Fruit fly (Drosophila melanogaster): ENCODE data around the gene Hsp26.

Gene Hsp26

DNA sequence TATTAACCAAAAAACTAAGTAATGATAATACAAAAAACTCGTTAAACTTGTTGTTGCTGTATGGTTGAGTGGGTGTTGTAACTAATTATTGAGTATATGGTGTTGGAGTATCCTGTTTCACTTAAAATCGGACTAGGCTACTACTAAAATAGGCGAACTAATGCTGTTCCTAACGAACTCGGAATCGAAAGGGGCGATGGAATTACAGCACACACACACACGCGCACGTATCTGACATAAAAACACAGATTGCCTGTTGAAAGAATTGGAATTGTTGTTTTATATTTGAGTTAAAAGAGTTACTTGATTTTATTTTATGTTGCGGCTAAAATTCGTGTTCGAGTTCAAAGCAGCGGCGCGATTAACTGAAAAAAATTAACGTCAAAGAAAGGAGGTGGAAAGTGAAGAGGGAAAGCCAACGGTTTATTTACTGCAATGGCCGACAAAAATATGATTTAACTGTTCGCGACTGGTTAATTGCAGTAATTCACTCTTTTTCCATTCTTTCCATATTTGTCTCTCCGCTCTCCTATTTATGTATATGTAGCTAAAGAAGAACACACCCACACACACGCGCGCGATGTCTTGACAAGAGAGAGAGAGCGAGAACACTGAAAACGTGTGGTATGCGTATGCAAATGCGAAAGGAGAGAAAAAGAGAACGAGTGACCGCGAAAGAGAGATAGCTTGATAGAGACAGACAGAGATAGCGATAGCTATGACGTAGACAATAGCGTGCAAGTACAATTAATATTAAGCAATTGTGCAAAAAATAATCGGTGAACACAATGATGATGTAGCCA, 24.3 kb upstream of the Hsp26 start (continued):
- TF ChIP-seq CG17385 (GFP tag; optimal IDR thresholded peaks at IDR 0.05) = peak; percentile 11
- no peak for TF ChIP-seq grn (GFP tag; optimal IDR thresholded peaks at IDR 0.05)
- TF ChIP-seq CG15479 (GFP tag; optimal IDR thresholded peaks at IDR 0.05) = peak; percentile 91
- peak; percentile 10 for TF ChIP-seq CG34376 (GFP tag; optimal IDR thresholded peaks at IDR 0.05)
- no peak for TF ChIP-seq salm (tag; optimal IDR thresholded peaks at IDR 0.05)
- TF ChIP-seq Doc2 (GFP tag; IDR thresholded peaks at IDR 0.05) = no peak
- TF ChIP-seq chinmo (GFP tag; IDR thresholded peaks at IDR 0.05; ENCODE audit: partially characterized antibody) = peak; percentile 83; the same call in 3 of the 4 replicates
- TF ChIP-seq CG34422 (GFP tag; IDR thresholded peaks at IDR 0.05) = peak; percentile 6; the same call in 1 of the 3 replicates
- TF ChIP-seq Dip2 (GFP tag; IDR thresholded peaks at IDR 0.05) = no peak
- peak; percentile 85 for TF ChIP-seq CG1832 (GFP tag; optimal IDR thresholded peaks at IDR 0.05)
- no peak for TF ChIP-seq CG8290 (GFP tag; optimal IDR thresholded peaks at IDR 0.05)
- TF ChIP-seq CG8290 (tag; optimal IDR thresholded peaks at IDR 0.05) = no peak
- peak; percentile 55 for TF ChIP-seq yki (optimal IDR thresholded peaks at IDR 0.05)
- peak; percentile 14 for TF ChIP-seq lbe (GFP tag; optimal IDR thresholded peaks at IDR 0.05)
- peak; percentile 85 for TF ChIP-seq vvl (GFP tag; IDR thresholded peaks at IDR 0.05)
- TF ChIP-seq wek (GFP tag; optimal IDR thresholded peaks at IDR 0.05) = no peak
- peak in 1 of 2 experiments; percentile 85 for TF ChIP-seq eve (GFP tag; optimal IDR thresholded peaks at IDR 0.05)
- peak; percentile 90 for TF ChIP-seq cg (GFP tag; optimal IDR thresholded peaks at IDR 0.05)
- TF ChIP-seq lilli (GFP tag; optimal IDR thresholded peaks at IDR 0.05) = no peak
- TF ChIP-seq CG11695 (GFP tag; IDR thresholded peaks at IDR 0.05) = 0 out of 3 replicates have a peak, but pooled peaks have one; percentile 6
- TF ChIP-seq CG8924 (tag; optimal IDR thresholded peaks at IDR 0.05) = peak; percentile 20
- peak; percentile 26 for TF ChIP-seq exex (tag; optimal IDR thresholded peaks at IDR 0.05)
- no peak for TF ChIP-seq trh (GFP tag; optimal IDR thresholded peaks at IDR 0.05)
- TF ChIP-seq Ptx1 (GFP tag; IDR thresholded peaks at IDR 0.05) = no peak
- peak in 1 of 3 experiments; percentile 73 for TF ChIP-seq lola (GFP tag; optimal IDR thresholded peaks at IDR 0.05)
- no peak for TF ChIP-seq Drgx (GFP tag; IDR thresholded peaks at IDR 0.05)
- TF ChIP-seq dysf (GFP tag; IDR thresholded peaks at IDR 0.05) = no peak
- peak; percentile 13 for TF ChIP-seq cwo (GFP tag; optimal IDR thresholded peaks at IDR 0.05)
- TF ChIP-seq CG32767 (GFP tag; IDR thresholded peaks at IDR 0.05) = peak; percentile 22; the same call in 1 of the 2 replicates
- TF ChIP-seq CG10321 (GFP tag; IDR thresholded peaks at IDR 0.05) = peak; percentile 58; the same call in 1 of the 2 replicates
- peak; percentile 70 for TF ChIP-seq pros (GFP tag; optimal IDR thresholded peaks at IDR 0.05)
- peak; percentile 48 for TF ChIP-seq Med (GFP tag)
- peak; percentile 7; the same call in 1 of the 3 replicates for TF ChIP-seq CG34224 (GFP tag; IDR thresholded peaks at IDR 0.05; ENCODE audit: partially characterized antibody)
- TF ChIP-seq bsh (GFP tag; optimal IDR thresholded peaks at IDR 0.05) = peak in 1 of 2 experiments; percentile 12
- TF ChIP-seq CG8478 (optimal IDR thresholded peaks at IDR 0.05) = no peak
- TF ChIP-seq CG3407 (GFP tag; optimal IDR thresholded peaks at IDR 0.05) = no peak
- TF ChIP-seq sr (GFP tag; IDR thresholded peaks at IDR 0.05) = peak; percentile 57; the same call in 1 of the 3 replicates
- TF ChIP-seq Atf6 (GFP tag; IDR thresholded peaks at IDR 0.05) = 0 out of 2 replicates have a peak, but pooled peaks have one; percentile 13
- TF ChIP-seq BtbVII (GFP tag; optimal IDR thresholded peaks at IDR 0.05) = peak; percentile 85
- no peak for TF ChIP-seq ham (GFP tag; IDR thresholded peaks at IDR 0.05)
- TF ChIP-seq CG3281 (GFP tag; optimal IDR thresholded peaks at IDR 0.05) = no peak
- TF ChIP-seq D (optimal IDR thresholded peaks at IDR 0.05) = peak; percentile 6
- TF ChIP-seq D (GFP tag; optimal IDR thresholded peaks at IDR 0.05) = no peak
- TF ChIP-seq chm (GFP tag; IDR thresholded peaks at IDR 0.05) = peak; percentile 59; the same call in 1 of the 2 replicates
- no peak for TF ChIP-seq gsb-n (tag; optimal IDR thresholded peaks at IDR 0.05)
- peak; percentile 76 for TF ChIP-seq sug (tag; optimal IDR thresholded peaks at IDR 0.05)
